Fruit fly (Drosophila melanogaster) whole organism, embryonic: ENCODE measurements around the gene frtz.
A peak's percentile ranks its signal among the peaks of the same experiment; 100 is the strongest.

Experiments used
- ATbp ChIP-seq: fragments of 200-800 bp; sonication (Bioruptor generic); optimal IDR thresholded peaks from 2 replicates; lab custom pipeline; 2017; ENCODE audit warnings: missing biosample characterization, mild to moderate bottlenecking, missing genetic modification characterization, missing genetic modification reagents
- B-H1 ChIP-seq: fragments of 200-800 bp; sonication (Bioruptor generic); IDR thresholded peaks from 3 replicates; pipeline ENCODE4 v1.3.6; 2022; ENCODE audit warnings: missing biosample characterization, missing genetic modification characterization
- B-H2 ChIP-seq: fragments of 200-800 bp; sonication (Bioruptor generic); optimal IDR thresholded peaks from 2 replicates; lab custom pipeline; 2018; ENCODE audit warnings: missing biosample characterization, mild to moderate bottlenecking, missing genetic modification characterization
- CG14710 ChIP-seq: fragments of 200-800 bp; sonication (Bioruptor generic); optimal IDR thresholded peaks from 3 replicates; lab custom pipeline; 2019; ENCODE audit warnings: missing biosample characterization, mild to moderate bottlenecking, missing genetic modification characterization, moderate library complexity
- CG14965 ChIP-seq: fragments of 200-800 bp; sonication (Bioruptor generic); optimal IDR thresholded peaks from 2 replicates; lab custom pipeline; 2016; ENCODE audit warnings: missing biosample characterization, missing genetic modification characterization, borderline replicate concordance
- CG15269 ChIP-seq: fragments of 200-800 bp; sonication (Bioruptor generic); optimal IDR thresholded peaks from 2 replicates; lab custom pipeline; 2018; ENCODE audit warnings: missing biosample characterization, mild to moderate bottlenecking, missing genetic modification characterization, moderate library complexity
- CG15601 ChIP-seq: fragments of 200-800 bp; sonication (Bioruptor generic); optimal IDR thresholded peaks from 3 replicates; lab custom pipeline; 2019; ENCODE audit warnings: missing biosample characterization, mild to moderate bottlenecking, missing genetic modification characterization, moderate library complexity
- CG1602 ChIP-seq: fragments of 200-800 bp; sonication (Bioruptor generic); optimal IDR thresholded peaks from 3 replicates; lab custom pipeline; 2016; ENCODE audit warnings: missing biosample characterization, missing genetic modification characterization
- CG17568 ChIP-seq: fragments of 200-800 bp; sonication (Bioruptor generic); optimal IDR thresholded peaks from 2 replicates; lab custom pipeline; 2018; ENCODE audit warnings: missing biosample characterization, mild to moderate bottlenecking, missing genetic modification characterization, moderate library complexity
- CG2202 ChIP-seq: fragments of 200-800 bp; sonication (Bioruptor generic); optimal IDR thresholded peaks from 2 replicates; lab custom pipeline; 2018; ENCODE audit warnings: missing biosample characterization, mild to moderate bottlenecking, missing genetic modification characterization
- CG2678 ChIP-seq: fragments of 200-800 bp; sonication (Bioruptor generic); optimal IDR thresholded peaks from 3 replicates; lab custom pipeline; 2019; ENCODE audit warnings: missing biosample characterization, mild to moderate bottlenecking, missing genetic modification characterization, moderate library complexity
- CG2712 ChIP-seq: fragments of 200-800 bp; optimal IDR thresholded peaks from 3 replicates; lab custom pipeline; 2019; ENCODE audit warnings: missing biosample characterization, mild to moderate bottlenecking, missing genetic modification characterization, moderate library complexity
- CG2875 ChIP-seq: fragments of 200-800 bp; sonication (Bioruptor generic); optimal IDR thresholded peaks from 2 replicates; lab custom pipeline; 2017; ENCODE audit warnings: missing biosample characterization, mild to moderate bottlenecking, missing genetic modification characterization, missing genetic modification reagents
- CG3163 ChIP-seq: fragments of 200-800 bp; sonication (Bioruptor generic); optimal IDR thresholded peaks from 3 replicates; lab custom pipeline; 2016; ENCODE audit warnings: missing biosample characterization, missing genetic modification characterization
- CG42726 ChIP-seq: fragments of 200-800 bp; sonication (Bioruptor generic); IDR thresholded peaks from 2 replicates; pipeline ENCODE4 v1.3.6; 2022; ENCODE audit warnings: missing biosample characterization, missing genetic modification characterization; ENCODE audit not compliant: partially characterized antibody
- CG4854 ChIP-seq: fragments of 200-800 bp; sonication (Bioruptor generic); optimal IDR thresholded peaks from 2 replicates; lab custom pipeline; 2016; ENCODE audit warnings: missing biosample characterization, missing genetic modification characterization, inconsistent platforms
- CG6254 ChIP-seq: fragments of 200-800 bp; sonication (Bioruptor generic); optimal IDR thresholded peaks from 3 replicates; lab custom pipeline; 2017; ENCODE audit warnings: mild to moderate bottlenecking, missing biosample characterization, missing genetic modification reagents, missing genetic modification characterization
- CG6854 ChIP-seq: fragments of 200-800 bp; sonication (Bioruptor generic); optimal IDR thresholded peaks from 3 replicates; lab custom pipeline; 2017; ENCODE audit warnings: missing biosample characterization, mild to moderate bottlenecking, missing genetic modification characterization
- CG8290 ChIP-seq, 3 experiments: fragments of 200-800 bp; sonication (Bioruptor generic); optimal IDR thresholded peaks; 2 replicates each; lab custom pipeline; 2016 to 2019; ENCODE audit warnings: missing biosample characterization in 3 of 3, missing genetic modification characterization in 3 of 3, mild to moderate bottlenecking in 2 of 3, moderate library complexity in 1 of 3
- CG8924 ChIP-seq: fragments of 200-800 bp; optimal IDR thresholded peaks from 3 replicates; lab custom pipeline; 2019; ENCODE audit warnings: missing biosample characterization, mild to moderate bottlenecking, missing genetic modification characterization, moderate library complexity
- CG8944 ChIP-seq: fragments of 200-800 bp; sonication (Bioruptor generic); optimal IDR thresholded peaks from 3 replicates; lab custom pipeline; 2016; ENCODE audit warnings: missing biosample characterization, missing genetic modification characterization
- CoRest ChIP-seq: fragments of 200-800 bp; sonication (Bioruptor generic); optimal IDR thresholded peaks from 3 replicates; lab custom pipeline; 2018; ENCODE audit warnings: missing biosample characterization, mild to moderate bottlenecking, missing genetic modification characterization, moderate library complexity
- D ChIP-seq, 2 experiments: fragments of 200-800 bp in 1 of 2; fragments of >200 bp in 1 of 2; sonication (Bioruptor generic) in 1 of 2; optimal IDR thresholded peaks; 2 replicates in 1 of 2; 3 replicates in 1 of 2; lab custom pipeline; 2017; ENCODE audit warnings: mild to moderate bottlenecking in 1 of 2, missing biosample characterization in 1 of 2, missing genetic modification characterization in 1 of 2, missing genetic modification reagents in 1 of 2
- D19A ChIP-seq: fragments of 200-800 bp; optimal IDR thresholded peaks from 3 replicates; lab custom pipeline; 2019; ENCODE audit warnings: missing biosample characterization, mild to moderate bottlenecking, missing genetic modification characterization, moderate library complexity
- Dip2 ChIP-seq: fragments of 200-800 bp; sonication (Bioruptor generic); IDR thresholded peaks from 2 replicates; pipeline ENCODE4 v1.3.6; 2022; ENCODE audit warnings: missing biosample characterization, missing genetic modification characterization
- Dref ChIP-seq: fragments of 200-800 bp; sonication (Bioruptor generic); IDR thresholded peaks from 2 replicates; pipeline ENCODE4 v1.3.6; 2022; ENCODE audit warnings: missing biosample characterization, missing genetic modification characterization
- HmgD ChIP-seq: fragments of 200-800 bp; sonication (Bioruptor generic); optimal IDR thresholded peaks from 3 replicates; lab custom pipeline; 2016; ENCODE audit warnings: missing biosample characterization, missing genetic modification characterization
- Hr3 ChIP-seq: fragments of 200-800 bp; sonication (Bioruptor generic); optimal IDR thresholded peaks from 3 replicates; lab custom pipeline; 2016; ENCODE audit warnings: missing biosample characterization, missing genetic modification characterization
- Lim3 ChIP-seq: fragments of 200-800 bp; sonication (Bioruptor generic); IDR thresholded peaks from 2 replicates; pipeline ENCODE4 v1.3.6; 2022; ENCODE audit warnings: missing biosample characterization, missing genetic modification characterization
- Oli ChIP-seq: fragments of 200-800 bp; sonication (Bioruptor generic); optimal IDR thresholded peaks from 2 replicates; lab custom pipeline; 2018; ENCODE audit warnings: missing biosample characterization, mild to moderate bottlenecking, missing genetic modification characterization, moderate library complexity
- Scr ChIP-seq: fragments of 200-800 bp; sonication (Bioruptor generic); IDR thresholded peaks from 2 replicates; pipeline ENCODE4 v1.3.6; 2022; ENCODE audit warnings: missing biosample characterization, missing genetic modification characterization; ENCODE audit not compliant: partially characterized antibody
- Sox102F ChIP-seq: fragments of 200-800 bp; sonication (Bioruptor generic); optimal IDR thresholded peaks from 2 replicates; lab custom pipeline; 2018; ENCODE audit warnings: missing biosample characterization, mild to moderate bottlenecking, missing genetic modification characterization, moderate library complexity
- Spps ChIP-seq: fragments of 200-800 bp; sonication (Bioruptor generic); optimal IDR thresholded peaks from 2 replicates; lab custom pipeline; 2018; ENCODE audit warnings: missing biosample characterization, mild to moderate bottlenecking, missing genetic modification characterization
- TFAM ChIP-seq: fragments of 200-800 bp; sonication (Bioruptor generic); optimal IDR thresholded peaks from 2 replicates; lab custom pipeline; 2017; ENCODE audit warnings: missing biosample characterization, missing genetic modification characterization, inconsistent platforms
- cas ChIP-seq: fragments of 200-800 bp; sonication (Bioruptor generic); IDR thresholded peaks from 2 replicates; pipeline ENCODE4 v1.3.6; 2022; ENCODE audit warnings: missing biosample characterization, missing genetic modification characterization
- ci ChIP-seq: fragments of 200-800 bp; sonication (Bioruptor generic); IDR thresholded peaks from 3 replicates; pipeline ENCODE4 v1.3.6; 2022; ENCODE audit warnings: missing biosample characterization, missing genetic modification characterization
- dpn ChIP-seq, 2 experiments: fragments of 200-800 bp; sonication (Bioruptor generic); optimal IDR thresholded peaks; 3 replicates each; lab custom pipeline; 2016; ENCODE audit warnings: missing biosample characterization in 2 of 2, missing genetic modification characterization in 2 of 2
- knrl ChIP-seq: fragments of 200-800 bp; sonication (Bioruptor generic); IDR thresholded peaks from 3 replicates; pipeline ENCODE4 v1.3.6; 2022; ENCODE audit warnings: missing biosample characterization, missing genetic modification characterization; ENCODE audit not compliant: partially characterized antibody
- lola ChIP-seq, 3 experiments: fragments of >200 bp in 2 of 3; fragments of 200-800 bp in 1 of 3; sonication (Bioruptor generic) in 1 of 3; optimal IDR thresholded peaks; 2 replicates each; lab custom pipeline; 2017 to 2019; ENCODE audit warnings: missing biosample characterization in 3 of 3, missing genetic modification characterization in 3 of 3, mild to moderate bottlenecking in 1 of 3, moderate library complexity in 1 of 3
- phol ChIP-seq: fragments of 200-800 bp; sonication (Bioruptor generic); optimal IDR thresholded peaks from 3 replicates; lab custom pipeline; 2018; ENCODE audit warnings: missing biosample characterization, mild to moderate bottlenecking, missing genetic modification characterization, moderate library complexity
- row ChIP-seq: fragments of 200-800 bp; sonication (Bioruptor generic); IDR thresholded peaks from 3 replicates; pipeline ENCODE4 v1.3.6; 2022; ENCODE audit warnings: missing biosample characterization, missing genetic modification characterization
- run ChIP-seq: fragments of 200-800 bp; sonication (Bioruptor generic); optimal IDR thresholded peaks from 3 replicates; lab custom pipeline; 2018; ENCODE audit warnings: missing biosample characterization, mild to moderate bottlenecking, missing genetic modification characterization
- seq ChIP-seq: fragments of 200-800 bp; sonication (Bioruptor generic); IDR thresholded peaks from 2 replicates; pipeline ENCODE4 v1.3.6; 2022; ENCODE audit warnings: missing biosample characterization, missing genetic modification characterization
- tin ChIP-seq: fragments of 200-800 bp; sonication (Bioruptor generic); optimal IDR thresholded peaks from 3 replicates; lab custom pipeline; 2016; ENCODE audit warnings: missing biosample characterization, missing genetic modification characterization
- ttk ChIP-seq: fragments of 200-800 bp; sonication (Bioruptor generic); IDR thresholded peaks from 2 replicates; pipeline ENCODE4 v2.1.2; 2022; ENCODE audit warnings: missing biosample characterization, missing genetic modification characterization
- tx ChIP-seq: fragments of 200-800 bp; sonication (Bioruptor generic); optimal IDR thresholded peaks from 2 replicates; lab custom pipeline; 2016; ENCODE audit warnings: missing biosample characterization, missing genetic modification characterization
- vfl ChIP-seq: fragments of 200-800 bp; sonication (Bioruptor generic); optimal IDR thresholded peaks from 2 replicates; lab custom pipeline; 2016; ENCODE audit warnings: missing biosample characterization, missing genetic modification characterization

frtz gene

dm6 chr2L:1740095-1740494 lies 24.4 kb upstream of the frtz start (continued):
- TF ChIP-seq Oli (tag; lab: Kevin White, UChicago) (no peak), vfl (GFP tag; lab: Kevin White, UChicago) (no peak), ATbp (GFP tag; lab: Kevin White, UChicago) (peak; percentile 52), ttk (GFP tag; lab: Robert Waterston, UW) (no peak), CG8290 (GFP tag; optimal IDR thresholded peaks at IDR 0.05; lab: Kevin White, UChicago) (no peak), CG8290 (tag; optimal IDR thresholded peaks at IDR 0.05; lab: Kevin White, UChicago) (peak in 1 of 2 experiments; percentile 27), CoRest (tag; lab: Kevin White, UChicago) (no peak), ci (GFP tag; lab: Robert Waterston, UW) (peak; percentile 34; the same call in 1 of the 3 replicates)

dm6 chr2L:1738054-1738453 lies 22.4 kb upstream of the frtz start:
- TF ChIP-seq D19A (tag; lab: Kevin White, UChicago) (peak; percentile 27), Dref (GFP tag; lab: Robert Waterston, UW) (no peak), HmgD (GFP tag; lab: Kevin White, UChicago) (no peak), dpn (GFP tag; optimal IDR thresholded peaks at IDR 0.05; lab: Kevin White, UChicago) (peak in 1 of 2 experiments; percentile 4), CG1602 (GFP tag; lab: Kevin White, UChicago) (no peak), Lim3 (GFP tag; lab: Robert Waterston, UW) (no peak), Spps (no peak), lola (GFP tag; optimal IDR thresholded peaks at IDR 0.05; lab: Kevin White, UChicago) (peak in 1 of 3 experiments; percentile 29), run (tag; lab: Kevin White, UChicago) (no peak), ATbp (GFP tag; lab: Kevin White, UChicago) (peak; percentile 44), phol (tag; lab: Kevin White, UChicago) (peak; percentile 62), D (optimal IDR thresholded peaks at IDR 0.05; lab: Kevin White, UChicago) (no peak), D (GFP tag; optimal IDR thresholded peaks at IDR 0.05; lab: Kevin White, UChicago) (peak; percentile 25), CG2712 (peak; percentile 58), Scr (GFP tag; lab: Robert Waterston, UW) (no peak), CG2875 (GFP tag; lab: Kevin White, UChicago) (peak; percentile 41), CG42726 (GFP tag; lab: Robert Waterston, UW) (no peak), B-H1 (no peak), CG4854 (GFP tag; lab: Kevin White, UChicago) (no peak), CG14710 (peak; percentile 51), CG8924 (tag; lab: Kevin White, UChicago) (peak; percentile 15), row (peak; percentile 42; the same call in 2 of the 3 replicates), seq (no peak), knrl (GFP tag; lab: Robert Waterston, UW) (no peak), CG2202 (tag; lab: Kevin White, UChicago) (peak; percentile 33), CG8944 (GFP tag; lab: Kevin White, UChicago) (peak; percentile 7), CG2678 (tag; lab: Kevin White, UChicago) (peak; percentile 52), TFAM (no peak), CG14965 (no peak), tx (no peak), CG17568 (GFP tag; lab: Kevin White, UChicago) (no peak), CG6254 (GFP tag; lab: Kevin White, UChicago) (peak; percentile 62), Dip2 (GFP tag; lab: Robert Waterston, UW) (no peak), CG15269 (tag; lab: Kevin White, UChicago) (no peak), CG15601 (tag; lab: Kevin White, UChicago) (peak; percentile 75), tin (GFP tag; lab: Kevin White, UChicago) (peak; percentile 20), CG6854 (GFP tag; lab: Kevin White, UChicago) (no peak), cas (no peak), Sox102F (GFP tag; lab: Kevin White, UChicago) (peak; percentile 52), Oli (tag; lab: Kevin White, UChicago) (peak; percentile 23), B-H2 (GFP tag; lab: Kevin White, UChicago) (no peak), Hr3 (peak; percentile 7), CG3163 (no peak)
